Worm (Caenorhabditis elegans): ENCODE results near the gene T28A11.25.

- TF ChIP-seq egl-27 (tag; optimal IDR thresholded peaks at IDR 0.05) (no peak), nhr-12 (tag; optimal IDR thresholded peaks at IDR 0.05) (no peak), nhr-76 (tag; optimal IDR thresholded peaks at IDR 0.05) (no peak), snpc-4 (tag; optimal IDR thresholded peaks at IDR 0.05) (no peak), fos-1 (tag; optimal IDR thresholded peaks at IDR 0.05) (no peak), unc-62 (GFP tag; optimal IDR thresholded peaks at IDR 0.05) (no peak), blmp-1 (tag; optimal IDR thresholded peaks at IDR 0.05) (no peak), ces-1 (GFP tag; optimal IDR thresholded peaks at IDR 0.05) (no peak), ztf-4 (tag; optimal IDR thresholded peaks at IDR 0.05) (no peak), tbx-2 (tag; optimal IDR thresholded peaks at IDR 0.05) (no peak), efl-1 (optimal IDR thresholded peaks at IDR 0.05) (no peak), efl-1 (GFP tag; optimal IDR thresholded peaks at IDR 0.05 in 1 of 2) (no peak), egl-13 (tag; optimal IDR thresholded peaks at IDR 0.05) (no peak)
Measured at ce11 chrV:3301898-3302297, 20.3 kb downstream of the T28A11.25 start, which contains the start of gene srbc-1.

All from whole organism, L1 larva.